Worm (Caenorhabditis elegans) whole organism, L1 larva: ENCODE data around the gene H06H21.37.

ENCODE experiments used
- C04F5.9 ChIP-seq: sonication (generic microtip); optimal IDR thresholded peaks from 2 replicates; lab custom pipeline; 2016; ENCODE audit warnings: missing genetic modification characterization, missing compliant biosample characterization
- C34B4.2 ChIP-seq: sonication (generic microtip); optimal IDR thresholded peaks from 2 replicates; lab custom pipeline; 2017; ENCODE audit warnings: mild to moderate bottlenecking, missing genetic modification characterization, missing compliant biosample characterization
- F16B12.6 ChIP-seq: fragments of 150-350 bp; optimal IDR thresholded peaks from 2 replicates; lab custom pipeline; 2014; ENCODE audit warnings: missing biosample characterization, missing genetic modification characterization
- Y116A8C.19 ChIP-seq: sonication (generic microtip); optimal IDR thresholded peaks from 2 replicates; lab custom pipeline; 2016; ENCODE audit warnings: missing compliant biosample characterization, missing genetic modification characterization, borderline replicate concordance
- aha-1 ChIP-seq: fragments of 150-350 bp; optimal IDR thresholded peaks from 2 replicates; lab custom pipeline; 2014; ENCODE audit warnings: missing biosample characterization, missing genetic modification characterization
- aly-2 ChIP-seq: fragments of 150-350 bp; optimal IDR thresholded peaks from 2 replicates; lab custom pipeline; 2014; ENCODE audit warnings: missing biosample characterization, missing genetic modification characterization
- blmp-1 ChIP-seq: fragments of 150-350 bp; optimal IDR thresholded peaks from 2 replicates; lab custom pipeline; 2014; ENCODE audit warnings: missing biosample characterization, missing genetic modification characterization
- ceh-88 ChIP-seq: fragments of 200-800 bp; sonication (Bioruptor generic); IDR thresholded peaks from 2 replicates; pipeline ENCODE4 v1.3.6; 2022; ENCODE audit warnings: missing genetic modification characterization, missing compliant biosample characterization
- ces-1 ChIP-seq: fragments of 150-350 bp; optimal IDR thresholded peaks from 2 replicates; lab custom pipeline; 2014; ENCODE audit warnings: missing biosample characterization, missing genetic modification reagents, missing genetic modification characterization
- dsc-1 ChIP-seq: sonication (generic microtip); optimal IDR thresholded peaks from 2 replicates; lab custom pipeline; 2016; ENCODE audit warnings: mild to moderate bottlenecking, missing genetic modification characterization, missing compliant biosample characterization
- efl-3 ChIP-seq: fragments of 200-800 bp; sonication (Bioruptor generic); optimal IDR thresholded peaks from 2 replicates; lab custom pipeline; 2018; ENCODE audit warnings: mild to moderate bottlenecking, missing genetic modification characterization, missing compliant biosample characterization
- egl-13 ChIP-seq: sonication (generic microtip); optimal IDR thresholded peaks from 2 replicates; lab custom pipeline; 2016; ENCODE audit warnings: missing genotype, missing genetic modification reagents, missing genetic modification characterization, missing compliant biosample characterization
- elt-3 ChIP-seq, 6 experiments: fragments of 150-350 bp in 1 of 6; sonication (generic microtip); optimal IDR thresholded peaks; 2 replicates each; lab custom pipeline; 2017 to 2018; ENCODE audit warnings: missing biosample characterization in 6 of 6, missing genetic modification characterization in 6 of 6, inconsistent platforms in 1 of 6
- ets-5 ChIP-seq: fragments of 200-800 bp; sonication (Bioruptor generic); IDR thresholded peaks from 2 replicates; pipeline ENCODE4 v1.3.6; 2022; ENCODE audit warnings: missing genetic modification characterization, missing compliant biosample characterization
- fos-1 ChIP-seq: fragments of 150-350 bp; optimal IDR thresholded peaks from 2 replicates; lab custom pipeline; 2014; ENCODE audit warnings: missing biosample characterization, missing genetic modification characterization
- grh-1 ChIP-seq: fragments of 200-800 bp; sonication (Bioruptor generic); IDR thresholded peaks from 2 replicates; pipeline ENCODE4 v1.3.6; 2022; ENCODE audit warnings: missing genetic modification reagents, missing genetic modification characterization, missing compliant biosample characterization
- hlh-17 ChIP-seq: fragments of 200-800 bp; sonication (Bioruptor generic); optimal IDR thresholded peaks from 2 replicates; lab custom pipeline; 2018; ENCODE audit warnings: missing genetic modification characterization, mild to moderate bottlenecking, missing compliant biosample characterization, moderate library complexity, borderline replicate concordance
- jun-1 ChIP-seq: fragments of 150-350 bp; optimal IDR thresholded peaks from 2 replicates; lab custom pipeline; 2014; ENCODE audit warnings: missing biosample characterization, missing genetic modification reagents, missing genetic modification characterization
- lin-15B ChIP-seq: fragments of 150-350 bp; sonication (generic microtip); optimal IDR thresholded peaks from 3 replicates; lab custom pipeline; 2014; ENCODE audit warnings: missing biosample characterization, missing genetic modification characterization
- lin-35 ChIP-seq, 2 experiments: fragments of 150-350 bp; optimal IDR thresholded peaks; 2 replicates each; lab custom pipeline; 2014; ENCODE audit warnings: missing biosample characterization in 2 of 2, missing genetic modification characterization in 2 of 2, missing genetic modification reagents in 2 of 2
- lin-39 ChIP-seq: fragments of 150-350 bp; optimal IDR thresholded peaks from 2 replicates; lab custom pipeline; 2014; ENCODE audit warnings: missing biosample characterization, missing genetic modification reagents, missing genetic modification characterization
- lsy-2 ChIP-seq, 2 experiments: fragments of 150-350 bp; optimal IDR thresholded peaks; 2 replicates each; lab custom pipeline; 2014; ENCODE audit warnings: missing biosample characterization in 2 of 2, missing genetic modification characterization in 2 of 2
- mab-9 ChIP-seq: fragments of 200-800 bp; sonication (Bioruptor generic); IDR thresholded peaks from 2 replicates; pipeline ENCODE4 v1.3.6; 2022; ENCODE audit warnings: missing genetic modification reagents, missing genetic modification characterization, missing compliant biosample characterization
- nhr-19 ChIP-seq: fragments of 200-800 bp; sonication (Bioruptor generic); conservative IDR thresholded peaks from 2 replicates; pipeline ENCODE4 v1.3.6; 2022; ENCODE audit warnings: missing genetic modification characterization, missing compliant biosample characterization
- nhr-20 ChIP-seq: sonication (generic microtip); optimal IDR thresholded peaks from 2 replicates; lab custom pipeline; 2016; ENCODE audit warnings: mild to moderate bottlenecking, missing genetic modification characterization, missing compliant biosample characterization
- nhr-237 ChIP-seq: fragments of 150-350 bp; optimal IDR thresholded peaks from 2 replicates; lab custom pipeline; 2014; ENCODE audit warnings: missing biosample characterization, missing genetic modification characterization
- nhr-28 ChIP-seq: fragments of 150-350 bp; optimal IDR thresholded peaks from 2 replicates; lab custom pipeline; 2014; ENCODE audit warnings: missing biosample characterization, missing genetic modification characterization
- nhr-71 ChIP-seq: sonication (generic microtip); optimal IDR thresholded peaks from 2 replicates; lab custom pipeline; 2016; ENCODE audit warnings: mild to moderate bottlenecking, missing genetic modification characterization, moderate library complexity, missing compliant biosample characterization
- nhr-77 ChIP-seq: fragments of 150-350 bp; optimal IDR thresholded peaks from 2 replicates; lab custom pipeline; 2014; ENCODE audit warnings: missing biosample characterization, missing genetic modification characterization
- nhr-90 ChIP-seq: sonication (generic microtip); optimal IDR thresholded peaks from 2 replicates; lab custom pipeline; 2016; ENCODE audit warnings: mild to moderate bottlenecking, missing genetic modification characterization, missing compliant biosample characterization; ENCODE audit not compliant: poor library complexity
- pax-3 ChIP-seq: fragments of 200-800 bp; sonication (Bioruptor generic); optimal IDR thresholded peaks from 2 replicates; lab custom pipeline; 2018; ENCODE audit warnings: mild to moderate bottlenecking, missing genetic modification characterization, moderate library complexity, missing compliant biosample characterization
- rnt-1 ChIP-seq: sonication (generic microtip); optimal IDR thresholded peaks from 2 replicates; lab custom pipeline; 2016; ENCODE audit warnings: mild to moderate bottlenecking, missing genetic modification characterization, moderate library complexity, missing compliant biosample characterization
- skn-1 ChIP-seq: fragments of 150-350 bp; optimal IDR thresholded peaks from 2 replicates; lab custom pipeline; 2014; ENCODE audit warnings: missing biosample characterization, missing genetic modification characterization
- snpc-4 ChIP-seq: fragments of 150-350 bp; optimal IDR thresholded peaks from 2 replicates; lab custom pipeline; 2014; ENCODE audit warnings: missing biosample characterization, missing genetic modification characterization
- snu-23 ChIP-seq: sonication (generic microtip); optimal IDR thresholded peaks from 2 replicates; lab custom pipeline; 2016; ENCODE audit warnings: missing genetic modification characterization, missing compliant biosample characterization
- sox-4 ChIP-seq: sonication (generic microtip); optimal IDR thresholded peaks from 2 replicates; lab custom pipeline; 2016; ENCODE audit warnings: missing genetic modification characterization, missing compliant biosample characterization
- sup-37 ChIP-seq: fragments of 200-800 bp; sonication (Bioruptor generic); optimal IDR thresholded peaks from 2 replicates; lab custom pipeline; 2018; ENCODE audit warnings: mild to moderate bottlenecking, missing genetic modification characterization, missing compliant biosample characterization
- swsn-7 ChIP-seq: sonication (generic microtip); optimal IDR thresholded peaks from 2 replicates; lab custom pipeline; 2016; ENCODE audit warnings: missing genetic modification characterization, missing compliant biosample characterization
- tbx-2 ChIP-seq: sonication (generic microtip); optimal IDR thresholded peaks from 2 replicates; lab custom pipeline; 2016; ENCODE audit warnings: missing genetic modification characterization, missing compliant biosample characterization
- tlp-1 ChIP-seq: fragments of 150-350 bp; optimal IDR thresholded peaks from 2 replicates; lab custom pipeline; 2014; ENCODE audit warnings: missing biosample characterization, missing genetic modification characterization
- unc-130 ChIP-seq: fragments of 150-350 bp; optimal IDR thresholded peaks from 2 replicates; lab custom pipeline; 2017; ENCODE audit warnings: missing biosample characterization, missing genetic modification characterization, inconsistent platforms
- unc-62 ChIP-seq: fragments of 150-350 bp; optimal IDR thresholded peaks from 2 replicates; lab custom pipeline; 2014; ENCODE audit warnings: missing biosample characterization, missing genetic modification reagents, missing genetic modification characterization
- xbp-1 ChIP-seq: sonication (generic microtip); optimal IDR thresholded peaks from 2 replicates; lab custom pipeline; 2016; ENCODE audit warnings: missing genetic modification characterization, missing compliant biosample characterization
- zag-1 ChIP-seq: fragments of 150-350 bp; optimal IDR thresholded peaks from 2 replicates; lab custom pipeline; 2014; ENCODE audit warnings: missing biosample characterization, missing genetic modification characterization

The H06H21.37 gene

DNA sequence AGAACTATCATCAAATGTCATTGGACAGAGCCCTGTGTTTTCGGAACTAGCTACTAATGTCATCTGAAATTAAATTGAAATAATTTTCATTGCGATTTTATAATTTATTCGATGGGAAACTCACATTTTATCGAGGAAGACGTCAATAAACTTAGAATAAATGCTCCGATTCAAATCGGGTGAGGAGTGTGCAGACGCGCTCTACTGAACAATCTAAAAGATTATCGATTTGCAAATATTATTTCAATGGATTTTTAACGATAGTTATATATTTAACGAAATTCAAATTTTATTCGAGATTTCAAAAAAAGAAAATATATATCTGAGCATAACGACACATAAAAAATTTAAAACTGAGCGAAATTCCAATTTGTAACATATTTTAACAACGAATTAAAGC, 10.7 kb downstream of the H06H21.37 start, which contains the start of gene eor-1 (continued):
- peak; percentile 62 for TF ChIP-seq snu-23 (GFP tag; lab: Kevin White, UChicago)
- no peak for TF ChIP-seq jun-1 (tag; lab: Kevin White, UChicago)
- no peak for TF ChIP-seq zag-1 (tag; lab: Kevin White, UChicago)
- peak; percentile 41 for TF ChIP-seq xbp-1 (tag; lab: Kevin White, UChicago)
- TF ChIP-seq fos-1 (tag; lab: Kevin White, UChicago) = no peak
- TF ChIP-seq nhr-20 (tag; lab: Kevin White, UChicago) = peak; percentile 41
- TF ChIP-seq ceh-88 (GFP tag; lab: Robert Waterston, UW) = no peak
- peak; percentile 20 for TF ChIP-seq skn-1 (tag; lab: Kevin White, UChicago)
- no peak for TF ChIP-seq unc-130
- no peak for TF ChIP-seq Y116A8C.19 (tag; lab: Kevin White, UChicago)
- no peak for TF ChIP-seq lin-39
- TF ChIP-seq lin-35 (GFP tag; optimal IDR thresholded peaks at IDR 0.05; lab: Kevin White, UChicago) = peak; percentile 59 to 67
- peak; percentile 30 for TF ChIP-seq lin-15B (tag; lab: Kevin White, UChicago)
- TF ChIP-seq snpc-4 (tag; lab: Kevin White, UChicago) = no peak
- peak; percentile 3 for TF ChIP-seq aly-2
- TF ChIP-seq dsc-1 (tag; lab: Kevin White, UChicago) = peak; percentile 26
- TF ChIP-seq rnt-1 (tag; lab: Kevin White, UChicago) = peak; percentile 17
- TF ChIP-seq C04F5.9 (tag; lab: Kevin White, UChicago) = no peak
- no peak for TF ChIP-seq sup-37 (GFP tag; lab: Kevin White, UChicago)
- 0 out of 2 replicates have a peak, but pooled peaks have one; percentile 2 for TF ChIP-seq nhr-19
- TF ChIP-seq pax-3 (tag; lab: Kevin White, UChicago) = no peak
- no peak for TF ChIP-seq ces-1
- TF ChIP-seq nhr-71 (tag; lab: Kevin White, UChicago) = no peak
- no peak for TF ChIP-seq unc-62
- peak; percentile 14 for TF ChIP-seq F16B12.6 (tag; lab: Kevin White, UChicago)
- TF ChIP-seq nhr-90 (tag; lab: Kevin White, UChicago) = no peak
- TF ChIP-seq lsy-2 (tag; optimal IDR thresholded peaks at IDR 0.05; lab: Kevin White, UChicago) = peak; percentile 49 to 77
- TF ChIP-seq efl-3 (GFP tag; lab: Kevin White, UChicago) = no peak
- no peak for TF ChIP-seq mab-9
- peak; percentile 26 for TF ChIP-seq tbx-2 (tag; lab: Kevin White, UChicago)

DNA sequence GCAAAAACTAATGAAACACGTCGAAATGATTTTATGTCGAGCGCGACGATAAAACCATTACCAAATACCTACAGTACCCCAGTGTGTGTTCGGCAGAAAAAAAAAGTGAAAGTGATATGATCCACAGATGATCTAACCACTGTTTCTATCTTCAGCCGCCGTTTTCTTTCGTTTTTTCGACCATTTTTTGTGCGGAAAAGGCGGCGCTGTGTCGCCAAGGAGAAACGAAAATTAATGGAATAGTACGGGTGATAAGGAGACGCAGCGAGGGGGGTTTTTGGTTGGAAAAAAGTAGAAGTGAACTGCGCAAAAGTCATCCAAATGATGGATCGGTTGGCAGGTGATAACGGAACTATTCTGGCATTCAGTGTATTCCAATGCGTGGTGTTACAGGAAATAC, 14.7 kb downstream of the H06H21.37 start:
- TF ChIP-seq elt-3 (tag; optimal IDR thresholded peaks at IDR 0.05; lab: Kevin White, UChicago) (peak in 1 of 6 experiments; percentile 3), lsy-2 (tag; optimal IDR thresholded peaks at IDR 0.05; lab: Kevin White, UChicago) (no peak), blmp-1 (tag; lab: Kevin White, UChicago) (peak; percentile 91)

DNA sequence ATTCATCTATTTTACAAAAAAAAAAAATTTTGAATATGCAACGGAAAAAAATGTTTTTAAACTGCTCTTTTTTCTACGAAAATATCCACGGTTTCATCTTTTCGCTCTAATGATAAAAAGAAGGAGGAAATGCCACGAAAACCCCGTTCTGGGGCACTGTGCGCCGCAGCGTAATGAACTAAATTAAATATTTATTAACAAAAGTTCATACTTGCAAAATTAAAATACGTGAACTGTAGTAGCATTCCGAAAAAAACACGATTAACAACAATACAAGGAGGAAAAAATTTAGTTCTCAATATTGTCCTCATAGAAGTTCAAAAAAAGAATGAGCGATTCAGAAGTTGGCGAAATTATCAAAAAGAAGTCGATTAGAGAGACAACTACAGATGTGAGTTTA, 20.3 kb downstream of the H06H21.37 start, which contains the start of gene R11E3.1:
Gene R11E3.1, plus strand, starts transcription at position 301 of the 400 bp plus-strand sequence.
- TF ChIP-seq nhr-28 (tag; lab: Kevin White, UChicago) (no peak), swsn-7 (tag; lab: Kevin White, UChicago) (no peak), skn-1 (tag; lab: Kevin White, UChicago) (no peak), sox-4 (tag; lab: Kevin White, UChicago) (no peak), nhr-90 (tag; lab: Kevin White, UChicago) (no peak), hlh-17 (GFP tag; lab: Kevin White, UChicago) (no peak), tbx-2 (tag; lab: Kevin White, UChicago) (no peak), tlp-1 (tag; lab: Kevin White, UChicago) (no peak), egl-13 (tag; lab: Kevin White, UChicago) (no peak), sup-37 (GFP tag; lab: Kevin White, UChicago) (no peak), ceh-88 (GFP tag; lab: Robert Waterston, UW) (no peak), grh-1 (GFP tag; lab: Robert Waterston, UW) (no peak), ets-5 (GFP tag; lab: Robert Waterston, UW) (no peak), lin-35 (GFP tag; optimal IDR thresholded peaks at IDR 0.05; lab: Kevin White, UChicago) (no peak), nhr-77 (tag; lab: Kevin White, UChicago) (no peak), nhr-237 (tag; lab: Kevin White, UChicago) (no peak), dsc-1 (tag; lab: Kevin White, UChicago) (no peak), C34B4.2 (no peak), lsy-2 (tag; optimal IDR thresholded peaks at IDR 0.05; lab: Kevin White, UChicago) (no peak), aha-1 (tag; lab: Kevin White, UChicago) (no peak)
- TF ChIP-seq, all 84 proteins: peak for 0
